Fruit fly (Drosophila melanogaster) whole organism, embryonic: ENCODE measurements around the gene MED14.

Experiments used
- Bdp1 ChIP-seq: fragments of 200-800 bp; sonication (Bioruptor generic); optimal IDR thresholded peaks from 3 replicates; lab custom pipeline; 2016; ENCODE audit warnings: missing biosample characterization, missing genetic modification characterization
- Bgb ChIP-seq: fragments of 200-800 bp; sonication (Bioruptor generic); IDR thresholded peaks from 2 replicates; pipeline ENCODE4 v1.3.6; 2022; ENCODE audit warnings: missing biosample characterization, missing genetic modification characterization; ENCODE audit not compliant: partially characterized antibody
- C15 ChIP-seq: fragments of 200-800 bp; sonication (Bioruptor generic); IDR thresholded peaks from 3 replicates; pipeline ENCODE4 v1.3.6; 2022; ENCODE audit warnings: missing biosample characterization, missing genetic modification characterization
- CG10462 ChIP-seq: fragments of 200-800 bp; sonication (Bioruptor generic); optimal IDR thresholded peaks from 2 replicates; lab custom pipeline; 2016; ENCODE audit warnings: missing biosample characterization, missing genetic modification characterization
- CG12104 ChIP-seq: fragments of 200-800 bp; sonication (Bioruptor generic); optimal IDR thresholded peaks from 3 replicates; lab custom pipeline; 2016; ENCODE audit warnings: missing biosample characterization, missing genetic modification characterization
- CG13775 ChIP-seq: fragments of 200-800 bp; sonication (Bioruptor generic); optimal IDR thresholded peaks from 3 replicates; lab custom pipeline; 2017; ENCODE audit warnings: missing biosample characterization, mild to moderate bottlenecking, missing genetic modification characterization
- CG17186 ChIP-seq: fragments of 200-800 bp; sonication (Bioruptor generic); optimal IDR thresholded peaks from 3 replicates; lab custom pipeline; 2017; ENCODE audit warnings: missing biosample characterization, missing genetic modification reagents, missing genetic modification characterization
- CG17359 ChIP-seq: fragments of 200-800 bp; sonication (Bioruptor generic); optimal IDR thresholded peaks from 3 replicates; lab custom pipeline; 2018; ENCODE audit warnings: missing biosample characterization, mild to moderate bottlenecking, missing genetic modification characterization, moderate library complexity
- CG17802 ChIP-seq: fragments of 200-800 bp; sonication (Bioruptor generic); optimal IDR thresholded peaks from 2 replicates; lab custom pipeline; 2018; ENCODE audit warnings: missing biosample characterization, mild to moderate bottlenecking, missing genetic modification characterization, moderate library complexity
- CG17912 ChIP-seq: fragments of 200-800 bp; sonication (Bioruptor generic); optimal IDR thresholded peaks from 2 replicates; lab custom pipeline; 2018; ENCODE audit warnings: missing biosample characterization, mild to moderate bottlenecking, missing genetic modification characterization
- CG1832 ChIP-seq: fragments of 200-800 bp; sonication (Bioruptor generic); optimal IDR thresholded peaks from 2 replicates; lab custom pipeline; 2017; ENCODE audit warnings: missing biosample characterization, mild to moderate bottlenecking, missing genetic modification characterization, inconsistent platforms
- CG18764 ChIP-seq: fragments of 200-800 bp; sonication (Bioruptor generic); optimal IDR thresholded peaks from 3 replicates; lab custom pipeline; 2016; ENCODE audit warnings: missing biosample characterization, missing genetic modification characterization
- CG2120 ChIP-seq: fragments of 200-800 bp; sonication (Bioruptor generic); optimal IDR thresholded peaks from 3 replicates; lab custom pipeline; 2016; ENCODE audit warnings: missing biosample characterization, missing genetic modification characterization
- CG3065 ChIP-seq: fragments of 200-800 bp; sonication (Bioruptor generic); optimal IDR thresholded peaks from 2 replicates; lab custom pipeline; 2016; ENCODE audit warnings: missing biosample characterization, missing genetic modification characterization
- CG32532 ChIP-seq: fragments of 200-800 bp; sonication (Bioruptor generic); IDR thresholded peaks from 2 replicates; pipeline ENCODE4 v1.3.6; 2022; ENCODE audit warnings: missing biosample characterization, missing genetic modification characterization
- CG32772 ChIP-seq: fragments of 200-800 bp; sonication (Bioruptor generic); IDR thresholded peaks from 2 replicates; pipeline ENCODE4 v1.3.6; 2022; ENCODE audit warnings: missing biosample characterization, missing genetic modification characterization
- CG3838 ChIP-seq: fragments of 200-800 bp; sonication (Bioruptor generic); optimal IDR thresholded peaks from 3 replicates; lab custom pipeline; 2016; ENCODE audit warnings: missing biosample characterization, missing genetic modification characterization
- CG5245 ChIP-seq: fragments of 200-800 bp; sonication (Bioruptor generic); optimal IDR thresholded peaks from 3 replicates; lab custom pipeline; 2016; ENCODE audit warnings: missing biosample characterization, missing genetic modification characterization
- CG6254 ChIP-seq: fragments of 200-800 bp; sonication (Bioruptor generic); optimal IDR thresholded peaks from 3 replicates; lab custom pipeline; 2017; ENCODE audit warnings: mild to moderate bottlenecking, missing biosample characterization, missing genetic modification reagents, missing genetic modification characterization
- CG8290 ChIP-seq, 3 experiments: fragments of 200-800 bp; sonication (Bioruptor generic); optimal IDR thresholded peaks; 2 replicates each; lab custom pipeline; 2016 to 2019; ENCODE audit warnings: missing biosample characterization in 3 of 3, missing genetic modification characterization in 3 of 3, mild to moderate bottlenecking in 2 of 3, moderate library complexity in 1 of 3
- CG8944 ChIP-seq: fragments of 200-800 bp; sonication (Bioruptor generic); optimal IDR thresholded peaks from 3 replicates; lab custom pipeline; 2016; ENCODE audit warnings: missing biosample characterization, missing genetic modification characterization
- CG9215 ChIP-seq: fragments of 200-800 bp; sonication (Bioruptor generic); IDR thresholded peaks from 2 replicates; pipeline ENCODE4 v1.3.6; 2022; ENCODE audit warnings: missing biosample characterization, missing genetic modification characterization
- CG9817 ChIP-seq: fragments of 200-800 bp; sonication (Bioruptor generic); optimal IDR thresholded peaks from 2 replicates; lab custom pipeline; 2018; ENCODE audit warnings: missing biosample characterization, mild to moderate bottlenecking, missing genetic modification characterization, moderate library complexity
- CkIIα-i1 ChIP-seq: fragments of 200-800 bp; sonication (Bioruptor generic); IDR thresholded peaks from 2 replicates; pipeline ENCODE4 v1.3.6; 2022; ENCODE audit warnings: missing biosample characterization, missing genetic modification characterization
- CoRest ChIP-seq: fragments of 200-800 bp; sonication (Bioruptor generic); optimal IDR thresholded peaks from 3 replicates; lab custom pipeline; 2018; ENCODE audit warnings: missing biosample characterization, mild to moderate bottlenecking, missing genetic modification characterization, moderate library complexity
- Dbx ChIP-seq: fragments of 200-800 bp; sonication (Bioruptor generic); IDR thresholded peaks from 3 replicates; pipeline ENCODE4 v1.3.6; 2022; ENCODE audit warnings: missing biosample characterization, missing genetic modification characterization
- Drgx ChIP-seq: fragments of 200-800 bp; sonication (Bioruptor generic); IDR thresholded peaks from 2 replicates; pipeline ENCODE4 v1.3.6; 2022; ENCODE audit warnings: missing biosample characterization, missing genetic modification characterization
- Ets65A ChIP-seq: fragments of 200-800 bp; sonication (Bioruptor generic); peaks from one replicate; lab custom pipeline; 2016; ENCODE audit warnings: missing biosample characterization, missing genetic modification characterization
- HLH54F ChIP-seq: fragments of 200-800 bp; sonication (Bioruptor generic); optimal IDR thresholded peaks from 3 replicates; lab custom pipeline; 2016; ENCODE audit warnings: missing biosample characterization, missing genetic modification characterization
- Lim3 ChIP-seq: fragments of 200-800 bp; sonication (Bioruptor generic); IDR thresholded peaks from 2 replicates; pipeline ENCODE4 v1.3.6; 2022; ENCODE audit warnings: missing biosample characterization, missing genetic modification characterization
- Sox102F ChIP-seq: fragments of 200-800 bp; sonication (Bioruptor generic); optimal IDR thresholded peaks from 2 replicates; lab custom pipeline; 2018; ENCODE audit warnings: missing biosample characterization, mild to moderate bottlenecking, missing genetic modification characterization, moderate library complexity
- Sry-β ChIP-seq: fragments of 200-800 bp; sonication (Bioruptor generic); optimal IDR thresholded peaks from 2 replicates; lab custom pipeline; 2018; ENCODE audit warnings: missing biosample characterization, mild to moderate bottlenecking, missing genetic modification characterization, moderate library complexity
- Trl ChIP-seq, 3 experiments: fragments of >200 bp in 2 of 3; fragments of 200-800 bp in 1 of 3; sonication (Bioruptor generic) in 1 of 3; optimal IDR thresholded peaks; 2 replicates in 1 of 3; 3 replicates in 2 of 3; lab custom pipeline; 2016 to 2017; ENCODE audit warnings: missing biosample characterization in 1 of 3, missing genetic modification characterization in 1 of 3
- YL-1 ChIP-seq: fragments of 200-800 bp; sonication (Bioruptor generic); optimal IDR thresholded peaks from 3 replicates; lab custom pipeline; 2017; ENCODE audit warnings: missing biosample characterization, mild to moderate bottlenecking, missing genetic modification characterization
- ash1 ChIP-seq: fragments of 200-800 bp; sonication (Bioruptor generic); optimal IDR thresholded peaks from 2 replicates; lab custom pipeline; 2018; ENCODE audit warnings: missing biosample characterization, mild to moderate bottlenecking, missing genetic modification characterization
- bab2 ChIP-seq: fragments of 200-800 bp; sonication (Bioruptor generic); optimal IDR thresholded peaks from 2 replicates; lab custom pipeline; 2016; ENCODE audit warnings: missing biosample characterization, missing genetic modification characterization
- gem ChIP-seq: fragments of 200-800 bp; sonication (Bioruptor generic); optimal IDR thresholded peaks from 2 replicates; lab custom pipeline; 2019; ENCODE audit warnings: missing biosample characterization, mild to moderate bottlenecking, missing genetic modification characterization, moderate library complexity
- gt ChIP-seq: fragments of 200-800 bp; sonication (Bioruptor generic); IDR thresholded peaks from 2 replicates; pipeline ENCODE4 v1.3.6; 2022; ENCODE audit warnings: missing biosample characterization, missing genetic modification characterization
- jing ChIP-seq: fragments of 200-800 bp; sonication (Bioruptor generic); optimal IDR thresholded peaks from 2 replicates; lab custom pipeline; 2018; ENCODE audit warnings: missing biosample characterization, mild to moderate bottlenecking, missing genetic modification characterization
- lab ChIP-seq: fragments of 200-800 bp; sonication (Bioruptor generic); optimal IDR thresholded peaks from 3 replicates; lab custom pipeline; 2017; ENCODE audit warnings: missing biosample characterization, missing genetic modification characterization, mild to moderate bottlenecking, moderate library complexity, missing genetic modification reagents
- mam ChIP-seq: fragments of 200-800 bp; sonication (Bioruptor generic); optimal IDR thresholded peaks from 3 replicates; lab custom pipeline; 2016; ENCODE audit warnings: missing biosample characterization, missing genetic modification characterization
- p53 ChIP-seq: fragments of 200-800 bp; sonication (Bioruptor generic); optimal IDR thresholded peaks from 2 replicates; lab custom pipeline; 2016; ENCODE audit warnings: missing biosample characterization, missing genetic modification characterization
- pb ChIP-seq: fragments of 200-800 bp; sonication (Bioruptor generic); optimal IDR thresholded peaks from 3 replicates; lab custom pipeline; 2016; ENCODE audit warnings: missing biosample characterization, missing genetic modification characterization
- schlank ChIP-seq: fragments of 200-800 bp; sonication (Bioruptor generic); optimal IDR thresholded peaks from 2 replicates; lab custom pipeline; 2018; ENCODE audit warnings: missing biosample characterization, mild to moderate bottlenecking, missing genetic modification characterization
- sens ChIP-seq: fragments of 200-800 bp; sonication (Bioruptor generic); peaks from one replicate; lab custom pipeline; 2016; ENCODE audit warnings: missing biosample characterization, missing genetic modification characterization
- stwl ChIP-seq: fragments of 200-800 bp; sonication (Bioruptor generic); optimal IDR thresholded peaks from 3 replicates; lab custom pipeline; 2018; ENCODE audit warnings: missing biosample characterization, mild to moderate bottlenecking, missing genetic modification characterization, moderate library complexity
- tna ChIP-seq: fragments of 200-800 bp; sonication (Bioruptor generic); IDR thresholded peaks from 2 replicates; pipeline ENCODE4 v1.3.6; 2022; ENCODE audit warnings: missing biosample characterization, missing genetic modification characterization; ENCODE audit not compliant: partially characterized antibody
- tx ChIP-seq: fragments of 200-800 bp; sonication (Bioruptor generic); optimal IDR thresholded peaks from 2 replicates; lab custom pipeline; 2016; ENCODE audit warnings: missing biosample characterization, missing genetic modification characterization
- vnd ChIP-seq: fragments of 200-800 bp; sonication (Bioruptor generic); IDR thresholded peaks from 3 replicates; pipeline ENCODE4 v1.3.6; 2022; ENCODE audit warnings: missing biosample characterization, missing genetic modification characterization; ENCODE audit not compliant: partially characterized antibody
- yki ChIP-seq: fragments of >200 bp; optimal IDR thresholded peaks from 3 replicates; lab custom pipeline; 2018

Gene MED14

DNA sequence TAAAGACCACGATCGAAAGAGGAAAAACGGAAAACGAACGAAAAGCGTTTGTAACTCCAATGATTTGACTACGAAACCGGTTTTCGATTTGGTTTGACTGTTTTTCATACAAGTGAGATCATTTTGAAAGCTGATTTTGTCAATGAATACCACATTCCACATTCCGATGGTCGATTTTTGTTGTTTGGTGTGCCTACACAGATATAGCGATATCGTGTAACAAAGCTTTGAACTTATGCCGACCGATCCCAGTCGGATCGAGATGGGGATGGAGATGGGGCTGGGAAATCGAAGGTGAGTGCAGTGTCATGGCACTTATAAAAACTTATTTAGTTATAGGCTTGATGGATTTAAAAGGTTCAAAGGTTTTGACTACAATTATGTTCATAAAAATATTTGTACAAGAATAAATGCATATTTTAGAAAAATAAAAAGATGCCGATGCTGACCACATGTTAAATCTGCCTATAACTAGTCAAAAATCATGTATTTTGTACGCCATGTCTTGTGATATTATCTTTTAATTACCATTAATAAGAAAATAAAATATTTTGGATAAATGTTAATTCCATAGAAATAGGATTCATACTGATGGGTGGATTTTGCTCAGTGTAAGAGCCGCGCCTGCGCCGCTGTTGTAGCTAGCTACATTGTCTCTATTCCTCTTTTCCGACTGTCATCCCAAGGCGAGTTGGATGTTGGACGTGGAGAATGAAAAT lies 49.3 kb downstream of the MED14 start (continued):
- TF ChIP-seq ash1 (GFP tag; lab: Kevin White, UChicago) (no peak), Trl (optimal IDR thresholded peaks at IDR 0.05; lab: Kevin White, UChicago) (no peak), Trl (GFP tag; optimal IDR thresholded peaks at IDR 0.05; lab: Kevin White, UChicago) (no peak), lab (GFP tag; lab: Kevin White, UChicago) (no peak), CG17802 (no peak), Ets65A (GFP tag; lab: Kevin White, UChicago) (peak; percentile 84), vnd (GFP tag; lab: Robert Waterston, UW) (no peak), CG3838 (no peak), CG8290 (GFP tag; optimal IDR thresholded peaks at IDR 0.05; lab: Kevin White, UChicago) (peak; percentile 3), CG8290 (tag; optimal IDR thresholded peaks at IDR 0.05; lab: Kevin White, UChicago) (no peak), gem (tag; lab: Kevin White, UChicago) (peak; percentile 85), CG1832 (GFP tag; lab: Kevin White, UChicago) (no peak), yki (lab: Kevin White, UChicago) (no peak), pb (GFP tag; lab: Kevin White, UChicago) (no peak), Bdp1 (GFP tag; lab: Kevin White, UChicago) (no peak), CG9817 (tag; lab: Kevin White, UChicago) (no peak), CG13775 (GFP tag; lab: Kevin White, UChicago) (peak; percentile 58), mam (GFP tag; lab: Kevin White, UChicago) (no peak), p53 (GFP tag; lab: Kevin White, UChicago) (no peak), gt (GFP tag; lab: Robert Waterston, UW) (no peak), CG32772 (GFP tag; lab: Robert Waterston, UW) (no peak), CG12104 (GFP tag; lab: Kevin White, UChicago) (peak; percentile 41), schlank (tag; lab: Kevin White, UChicago) (no peak), CG17186 (GFP tag; lab: Kevin White, UChicago) (no peak), CG17359 (tag; lab: Kevin White, UChicago) (peak; percentile 45), CG6254 (GFP tag; lab: Kevin White, UChicago) (no peak), stwl (tag; lab: Kevin White, UChicago) (no peak), CG8944 (no peak), CG18764 (GFP tag; lab: Kevin White, UChicago) (no peak), Sry-β (peak; percentile 31), Sox102F (GFP tag; lab: Kevin White, UChicago) (peak; percentile 72), CG9215 (GFP tag; lab: Robert Waterston, UW) (0 out of 2 replicates have a peak, but pooled peaks have one; percentile 20), CG5245 (GFP tag; lab: Kevin White, UChicago) (no peak), sens (GFP tag; lab: Kevin White, UChicago) (peak; percentile 69), CG32532 (GFP tag; lab: Robert Waterston, UW) (peak; percentile 63), HLH54F (no peak), C15 (no peak), bab2 (GFP tag; lab: Kevin White, UChicago) (no peak), YL-1 (GFP tag; lab: Kevin White, UChicago) (no peak), Lim3 (GFP tag; lab: Robert Waterston, UW) (no peak), Bgb (no peak), Drgx (GFP tag; lab: Robert Waterston, UW) (no peak), CG2120 (GFP tag; lab: Kevin White, UChicago) (peak; percentile 35), CkIIα-i1 (no peak), CoRest (peak; percentile 75), tx (GFP tag; lab: Kevin White, UChicago) (no peak), jing (GFP tag; lab: Kevin White, UChicago) (no peak), tna (no peak), CG3065 (GFP tag; lab: Kevin White, UChicago) (no peak), CG17912 (GFP tag; lab: Kevin White, UChicago) (no peak), Dbx (GFP tag; lab: Robert Waterston, UW) (no peak), CG10462 (GFP tag; lab: Kevin White, UChicago) (peak; percentile 22)
